Fruit fly (Drosophila melanogaster) S2 (cell line): ENCODE results near the gene Stip1.

ENCODE experiments used
- CG8478 ChIP-seq: fragments of >200 bp; optimal IDR thresholded peaks from 2 replicates; lab custom pipeline; 2018
- CTCF ChIP-seq, 2 experiments: fragments of >200 bp; optimal IDR thresholded peaks; 2 replicates each; lab custom pipeline; 2018

DNA sequence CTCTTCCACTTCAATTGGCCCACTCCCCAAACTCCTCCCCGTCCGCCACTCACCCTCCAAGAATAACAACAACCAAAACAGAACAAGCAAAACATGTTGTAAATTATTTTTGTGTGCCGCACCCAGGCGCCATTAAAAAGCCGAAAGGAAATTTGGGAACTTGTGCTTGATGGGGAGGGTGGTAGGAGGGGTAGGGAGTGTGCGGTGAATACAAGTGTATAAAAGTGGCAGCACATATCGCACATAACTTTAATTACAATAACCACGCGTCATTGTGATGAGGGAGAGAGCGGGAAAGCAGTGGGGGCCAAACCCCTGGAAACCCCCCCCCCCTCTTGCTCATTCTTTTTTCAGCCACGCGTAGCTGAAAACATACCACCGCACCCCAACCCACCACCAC, 12.2 kb downstream of the Stip1 start:
- TF ChIP-seq CG8478: no peak
- no peak for TF ChIP-seq CTCF (optimal IDR thresholded peaks at IDR 0.05; lab: Kevin White, UChicago)
